Fruit fly (Drosophila melanogaster): ENCODE measurements around the gene AP-2sigma.

DNA sequence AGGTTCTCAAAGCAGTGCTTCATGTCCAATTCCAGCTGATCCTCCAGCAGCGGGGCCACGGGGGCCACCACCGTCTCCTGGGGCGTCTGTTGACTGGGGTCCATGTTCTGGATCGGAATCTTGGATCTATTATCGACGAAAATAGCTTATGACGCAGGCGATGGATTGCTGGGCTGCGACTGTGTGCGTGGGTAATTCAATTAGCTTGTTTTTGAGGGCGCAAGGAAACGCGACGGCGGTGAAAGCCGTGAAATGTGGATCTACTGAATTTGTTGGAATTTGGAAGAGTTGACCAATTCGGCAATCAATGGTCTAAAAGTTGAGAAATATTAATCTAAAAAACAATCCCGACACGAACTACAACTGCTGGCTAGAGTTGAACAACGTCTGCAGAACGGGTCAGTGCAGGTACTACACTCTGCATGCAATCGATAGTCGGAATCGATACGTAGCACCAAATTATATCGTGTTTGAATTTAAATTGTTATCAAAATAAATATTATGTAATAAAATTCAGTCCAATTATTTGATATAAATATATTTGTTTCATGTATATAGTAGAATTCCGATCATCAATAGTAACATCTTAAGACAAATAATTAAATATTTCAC is 3.7 kb upstream of the AP-2sigma start, which contains the start of gene CG3308:
- TF ChIP-seq psq (optimal IDR thresholded peaks at IDR 0.05) (no peak), insv (optimal IDR thresholded peaks at IDR 0.05) (no peak)

All from Kc167 (cell line).